Worm (Caenorhabditis elegans): ENCODE data around the gene C06C3.12.

C06C3.12 gene

ce11 chrII:9385241-9385640 is 10.3 kb downstream of the C06C3.12 start, which contains the start of gene C06C3.7:
TSS of gene C06C3.7 (plus strand) at chrII:9385541.
- TF ChIP-seq lin-13 (GFP tag; optimal IDR thresholded peaks at IDR 0.05) (no peak), ztf-1 (GFP tag; conservative IDR thresholded peaks at IDR 0.05) (no peak), F13H6.1 (tag; optimal IDR thresholded peaks at IDR 0.05) (no peak), lin-11 (tag; optimal IDR thresholded peaks at IDR 0.05) (no peak), mdl-1 (tag; optimal IDR thresholded peaks at IDR 0.05) (no peak), mab-5 (tag; optimal IDR thresholded peaks at IDR 0.05) (no peak), nhr-77 (tag; optimal IDR thresholded peaks at IDR 0.05) (no peak), crh-2 (tag; optimal IDR thresholded peaks at IDR 0.05) (no peak), ztf-11 (tag; optimal IDR thresholded peaks at IDR 0.05) (no peak), sma-9 (GFP tag; optimal IDR thresholded peaks at IDR 0.05) (no peak), sma-9 (tag; optimal IDR thresholded peaks at IDR 0.05) (no peak), nhr-23 (tag; optimal IDR thresholded peaks at IDR 0.05) (no peak), nhr-12 (tag; optimal IDR thresholded peaks at IDR 0.05) (no peak), nhr-11 (tag; optimal IDR thresholded peaks at IDR 0.05) (no peak), sem-4 (tag; optimal IDR thresholded peaks at IDR 0.05) (no peak), peb-1 (tag; optimal IDR thresholded peaks at IDR 0.05) (no peak), lin-39 (tag; optimal IDR thresholded peaks at IDR 0.05) (no peak), nhr-237 (tag; optimal IDR thresholded peaks at IDR 0.05) (no peak)

DNA sequence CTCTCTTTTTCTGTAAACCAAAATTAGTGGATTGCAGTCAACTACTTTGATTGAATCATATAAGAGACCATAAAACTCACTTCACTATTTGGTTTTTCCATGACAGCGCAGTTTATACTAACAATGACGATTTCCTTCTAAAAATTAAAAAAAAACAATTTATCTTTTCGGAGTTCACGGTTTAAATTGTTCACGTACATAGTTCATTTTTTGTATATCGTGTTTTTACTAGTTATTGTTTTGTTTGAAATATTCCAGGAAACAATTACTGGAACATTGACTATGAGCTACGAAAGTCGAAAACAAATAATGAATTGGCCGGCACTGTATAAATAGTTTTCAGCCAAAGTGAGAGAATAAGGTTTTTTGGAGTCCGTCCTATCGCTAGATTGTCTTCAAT is 17.8 kb downstream of the C06C3.12 start, which contains the start of gene lido-17:
Gene lido-17, minus strand, starts transcription at position 101 of the 400 bp plus-strand sequence.
- no peak for TF ChIP-seq crh-2 (tag; optimal IDR thresholded peaks at IDR 0.05)
- TF ChIP-seq fos-1 (tag; optimal IDR thresholded peaks at IDR 0.05): no peak
- no peak for TF ChIP-seq ztf-1 (GFP tag; conservative IDR thresholded peaks at IDR 0.05)
- TF ChIP-seq lin-13 (GFP tag; optimal IDR thresholded peaks at IDR 0.05): no peak
- TF ChIP-seq unc-39 (tag; optimal IDR thresholded peaks at IDR 0.05): no peak
- TF ChIP-seq mdl-1 (tag; optimal IDR thresholded peaks at IDR 0.05): no peak
- TF ChIP-seq ceh-16 (tag; optimal IDR thresholded peaks at IDR 0.05): no peak
- TF ChIP-seq F13H6.1 (tag; optimal IDR thresholded peaks at IDR 0.05): no peak
- no peak for TF ChIP-seq nhr-129 (tag; optimal IDR thresholded peaks at IDR 0.05)
- no peak for TF ChIP-seq nhr-23 (tag; optimal IDR thresholded peaks at IDR 0.05)
- TF ChIP-seq aly-2 (tag; optimal IDR thresholded peaks at IDR 0.05): no peak
- TF ChIP-seq nhr-25 (tag; optimal IDR thresholded peaks at IDR 0.05): no peak
- TF ChIP-seq nhr-77 (tag; optimal IDR thresholded peaks at IDR 0.05): no peak
- TF ChIP-seq sma-9 (GFP tag; optimal IDR thresholded peaks at IDR 0.05): no peak
- TF ChIP-seq sma-9 (tag; optimal IDR thresholded peaks at IDR 0.05): no peak
- no peak for TF ChIP-seq mab-5 (tag; optimal IDR thresholded peaks at IDR 0.05)
- TF ChIP-seq nhr-11 (tag; optimal IDR thresholded peaks at IDR 0.05): no peak
- TF ChIP-seq peb-1 (tag; optimal IDR thresholded peaks at IDR 0.05): no peak
- TF ChIP-seq nhr-10 (tag; optimal IDR thresholded peaks at IDR 0.05): no peak
- TF ChIP-seq ZK546.5 (tag; optimal IDR thresholded peaks at IDR 0.05): no peak

DNA sequence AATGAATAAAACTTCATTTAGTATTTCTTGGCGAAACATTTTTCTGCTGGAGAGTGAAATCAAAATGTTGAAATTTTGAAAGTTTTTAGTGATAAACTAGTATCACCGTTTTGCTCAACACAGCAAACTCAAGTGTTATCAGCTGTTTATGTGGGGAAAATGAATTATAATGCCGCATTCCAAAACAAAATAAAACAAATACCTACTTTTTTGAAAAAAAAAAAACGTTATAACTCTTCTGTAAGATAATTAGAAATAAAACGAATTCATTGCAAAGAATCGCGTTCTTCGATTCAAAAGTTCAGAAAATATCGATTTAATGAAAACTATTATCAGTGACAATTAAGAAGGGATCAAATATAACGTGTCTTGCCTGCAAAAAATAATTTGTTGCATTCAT is 22.6 kb downstream of the C06C3.12 start, which contains the start of gene Y51B9A.9:
Gene Y51B9A.9, minus strand, starts transcription at position 101 of the 400 bp plus-strand sequence.
- no peak for TF ChIP-seq crh-2 (tag; optimal IDR thresholded peaks at IDR 0.05)
- no peak for TF ChIP-seq zag-1 (tag; optimal IDR thresholded peaks at IDR 0.05)
- no peak for TF ChIP-seq unc-39 (tag; optimal IDR thresholded peaks at IDR 0.05)
- TF ChIP-seq sma-3 (GFP tag; optimal IDR thresholded peaks at IDR 0.05): no peak
- no peak for TF ChIP-seq fos-1 (tag; optimal IDR thresholded peaks at IDR 0.05)
- TF ChIP-seq nhr-77 (tag; optimal IDR thresholded peaks at IDR 0.05): no peak
- TF ChIP-seq ztf-11 (tag; optimal IDR thresholded peaks at IDR 0.05): no peak
- TF ChIP-seq elt-1 (tag; optimal IDR thresholded peaks at IDR 0.05): no peak
- TF ChIP-seq nhr-237 (tag; optimal IDR thresholded peaks at IDR 0.05): no peak
- no peak for TF ChIP-seq F13H6.1 (tag; optimal IDR thresholded peaks at IDR 0.05)
- no peak for TF ChIP-seq mab-5 (tag; optimal IDR thresholded peaks at IDR 0.05)

ce11 chrII:9398370-9398901 is 23.5 kb downstream of the C06C3.12 start, which contains the start of the genes Y51B9A.14 and Y51B9A.8:
TSS of gene Y51B9A.14 (minus strand) at chrII:9398470.
TSS of gene Y51B9A.8 (plus strand) at chrII:9398851.
- TF ChIP-seq fos-1 (tag; optimal IDR thresholded peaks at IDR 0.05) (no peak), ztf-11 (tag; optimal IDR thresholded peaks at IDR 0.05) (no peak), nhr-6 (tag; optimal IDR thresholded peaks at IDR 0.05) (no peak), nhr-129 (tag; optimal IDR thresholded peaks at IDR 0.05) (no peak), skn-1 (tag; optimal IDR thresholded peaks at IDR 0.05) (no peak), nhr-23 (tag; optimal IDR thresholded peaks at IDR 0.05) (no peak), elt-3 (tag; optimal IDR thresholded peaks at IDR 0.05) (no peak), dmd-4 (tag; optimal IDR thresholded peaks at IDR 0.05) (no peak), zag-1 (tag; optimal IDR thresholded peaks at IDR 0.05) (no peak), unc-55 (GFP tag; optimal IDR thresholded peaks at IDR 0.05) (no peak), R02D3.7 (tag; optimal IDR thresholded peaks at IDR 0.05) (no peak)
